Worm (Caenorhabditis elegans): ENCODE data around the gene W02C12.2.

W02C12.2 gene

DNA sequence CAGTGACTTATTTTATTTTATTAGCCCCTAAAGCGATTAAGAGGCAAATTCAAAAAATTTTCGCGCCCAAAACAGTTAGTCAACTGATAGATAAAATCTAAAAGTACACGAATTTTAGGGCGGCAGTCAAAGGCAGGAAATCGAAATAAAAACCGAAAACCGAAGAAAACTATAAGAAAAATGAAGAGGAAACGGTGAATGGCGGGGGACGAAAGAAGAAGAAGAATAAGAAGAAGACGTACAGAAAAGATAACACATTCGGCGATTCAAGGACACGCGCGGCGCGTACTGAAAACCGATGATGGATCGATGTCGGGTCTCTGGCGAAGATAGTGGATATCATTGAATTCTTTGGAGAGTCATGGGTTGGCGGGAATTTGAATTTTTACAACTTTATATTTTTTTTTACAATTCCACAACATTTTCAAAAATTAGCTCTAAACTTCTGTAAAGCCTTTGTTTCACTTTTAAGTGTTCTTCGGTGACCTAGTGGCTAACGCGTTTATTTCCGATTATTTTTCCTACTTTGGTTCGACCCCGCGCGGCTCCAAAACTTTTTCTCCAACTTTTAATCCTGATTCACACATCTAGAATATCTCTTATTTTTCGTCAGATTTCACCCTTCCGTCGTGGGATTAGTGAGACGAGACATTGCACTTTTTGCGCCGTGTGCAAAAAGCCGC is 23.3 kb upstream of the W02C12.2 start (continued):
- TF ChIP-seq dve-1 (tag; optimal IDR thresholded peaks at IDR 0.05; ENCODE audit: insufficient read depth): no peak
- TF ChIP-seq ztf-7 (tag; optimal IDR thresholded peaks at IDR 0.05): no peak
- TF ChIP-seq T20F7.1 (GFP tag; optimal IDR thresholded peaks at IDR 0.05): no peak
- no peak for TF ChIP-seq cey-2 (tag; optimal IDR thresholded peaks at IDR 0.05; ENCODE audit: borderline replicate concordance, insufficient read depth)
- peak in 1 of 2 experiments; percentile 94 for TF ChIP-seq unc-62 (GFP tag; optimal IDR thresholded peaks at IDR 0.05 in 1 of 2)
- no peak for TF ChIP-seq unc-62 (tag; optimal IDR thresholded peaks at IDR 0.05)

DNA sequence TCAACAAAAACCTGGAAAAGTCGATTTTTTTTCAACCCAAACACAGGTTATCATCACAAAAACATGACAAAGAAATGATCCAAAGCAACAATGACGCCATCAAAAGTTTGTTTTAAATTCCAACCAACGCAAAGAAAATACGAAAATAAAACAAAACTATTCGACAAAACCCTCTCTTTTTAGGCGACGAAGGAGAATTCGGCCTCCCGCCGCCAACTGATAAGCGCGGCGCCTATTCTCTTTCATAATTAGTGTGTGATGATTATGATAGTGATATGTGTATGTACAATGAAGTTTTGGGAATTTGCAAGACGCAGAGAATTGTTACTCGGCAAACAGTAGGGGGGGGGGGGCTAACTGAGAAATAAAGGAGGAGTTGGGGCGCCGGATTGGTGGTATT is 21.5 kb upstream of the W02C12.2 start:
- TF ChIP-seq nhr-237 (tag; optimal IDR thresholded peaks at IDR 0.05) (no peak), dmd-6 (GFP tag; IDR thresholded peaks at IDR 0.05) (peak; percentile 26; the same call in 1 of the 2 replicates), ceh-82 (tag; optimal IDR thresholded peaks at IDR 0.05) (no peak), daf-16 (GFP tag; optimal IDR thresholded peaks at IDR 0.05) (no peak), daf-16 (tag; optimal IDR thresholded peaks at IDR 0.05) (peak; percentile 81), mes-2 (tag; optimal IDR thresholded peaks at IDR 0.05; ENCODE audit: poor library complexity, severe bottlenecking) (peak; percentile 29), duxl-1 (tag; optimal IDR thresholded peaks at IDR 0.05; ENCODE audit: poor library complexity) (no peak), dve-1 (tag; optimal IDR thresholded peaks at IDR 0.05; ENCODE audit: insufficient read depth) (peak; percentile 57), pqm-1 (tag; optimal IDR thresholded peaks at IDR 0.05) (peak; percentile 72), nhr-11 (tag; optimal IDR thresholded peaks at IDR 0.05) (no peak), hlh-11 (tag; optimal IDR thresholded peaks at IDR 0.05) (peak; percentile 65), nhr-28 (tag; optimal IDR thresholded peaks at IDR 0.05) (peak; percentile 59), hif-1 (tag; optimal IDR thresholded peaks at IDR 0.05) (peak in 1 of 2 experiments; percentile 36)

- TF ChIP-seq D1046.2 (GFP tag; IDR thresholded peaks at IDR 0.05) (no peak), dmd-9 (GFP tag; IDR thresholded peaks at IDR 0.05) (no peak), lin-15B (tag; optimal IDR thresholded peaks at IDR 0.05) (no peak), Y48G9A.11 (GFP tag; IDR thresholded peaks at IDR 0.05) (no peak), mxl-3 (GFP tag; optimal IDR thresholded peaks at IDR 0.05) (peak; percentile 94), lin-1 (GFP tag; IDR thresholded peaks at IDR 0.05) (peak; percentile 64; the same call in 1 of the 2 replicates), zip-11 (GFP tag; IDR thresholded peaks at IDR 0.05) (no peak), lim-7 (GFP tag; IDR thresholded peaks at IDR 0.05) (0 out of 2 replicates have a peak, but pooled peaks have one; percentile 29), dmd-6 (GFP tag; IDR thresholded peaks at IDR 0.05) (peak; percentile 92), lir-3 (tag; optimal IDR thresholded peaks at IDR 0.05) (no peak), F10B5.3 (tag; optimal IDR thresholded peaks at IDR 0.05) (no peak), Y5F2A.4 (GFP tag; optimal IDR thresholded peaks at IDR 0.05) (peak; percentile 13), hlh-30 (tag; optimal IDR thresholded peaks at IDR 0.05; ENCODE audit: insufficient read depth) (no peak), unc-39 (tag; optimal IDR thresholded peaks at IDR 0.05) (no peak), jun-1 (tag; optimal IDR thresholded peaks at IDR 0.05) (peak; percentile 11), mep-1 (tag; optimal IDR thresholded peaks at IDR 0.05) (peak; percentile 85), unc-62 (GFP tag; optimal IDR thresholded peaks at IDR 0.05 in 1 of 2) (peak in 1 of 2 experiments; percentile 59), unc-62 (tag; optimal IDR thresholded peaks at IDR 0.05) (no peak), nhr-42 (GFP tag; IDR thresholded peaks at IDR 0.05) (0 out of 2 replicates have a peak, but pooled peaks have one; percentile 34), dve-1 (tag; optimal IDR thresholded peaks at IDR 0.05; ENCODE audit: insufficient read depth) (peak; percentile 56), lin-13 (GFP tag; optimal IDR thresholded peaks at IDR 0.05) (no peak), nhr-237 (tag; optimal IDR thresholded peaks at IDR 0.05) (no peak), spr-3 (GFP tag; optimal IDR thresholded peaks at IDR 0.05) (no peak), ZK546.5 (tag; optimal IDR thresholded peaks at IDR 0.05) (no peak), ces-1 (GFP tag; optimal IDR thresholded peaks at IDR 0.05) (no peak), rbr-2 (tag; optimal IDR thresholded peaks at IDR 0.05) (peak; percentile 63), fkh-10 (GFP tag; optimal IDR thresholded peaks at IDR 0.05) (no peak), Y105C5A.15 (GFP tag; IDR thresholded peaks at IDR 0.05) (no peak), attf-4 (tag; optimal IDR thresholded peaks at IDR 0.05) (no peak), php-3 (GFP tag; IDR thresholded peaks at IDR 0.05) (peak; percentile 52; the same call in 1 of the 2 replicates), pha-4 (GFP tag; IDR thresholded peaks at IDR 0.05) (peak; percentile 85), pha-4 (tag; optimal IDR thresholded peaks at IDR 0.05) (no peak), snpc-4 (tag; optimal IDR thresholded peaks at IDR 0.05) (no peak), F26F4.8 (GFP tag; conservative IDR thresholded peaks at IDR 0.05) (no peak)
These were observed 20.4 kb upstream of the W02C12.2 start for ce11 chrIV:4028177-4028576.
